Fruit fly (Drosophila melanogaster) whole organism, embryonic: Measurements from ENCODE around the gene CG6724.
A peak's percentile ranks its signal among the peaks of the same experiment; 100 is the strongest.

ENCODE experiments used
- Awh ChIP-seq: fragments of 200-800 bp; sonication (Bioruptor generic); IDR thresholded peaks from 2 replicates; pipeline ENCODE4, ENCODE4 v1.3.6; 2022; ENCODE audit warnings: missing biosample characterization, missing genetic modification characterization
- Bdp1 ChIP-seq: fragments of 200-800 bp; sonication (Bioruptor generic); optimal IDR thresholded peaks from 3 replicates; lab custom pipeline; 2016; ENCODE audit warnings: missing biosample characterization, missing genetic modification characterization
- CG10565 ChIP-seq: fragments of 200-800 bp; sonication (Bioruptor generic); optimal IDR thresholded peaks from 3 replicates; lab custom pipeline; 2016; ENCODE audit warnings: missing biosample characterization, mild to moderate bottlenecking, missing genetic modification characterization
- CG12071 ChIP-seq: fragments of 200-800 bp; sonication (Bioruptor generic); optimal IDR thresholded peaks from 3 replicates; lab custom pipeline; 2018; ENCODE audit warnings: missing biosample characterization, mild to moderate bottlenecking, missing genetic modification characterization
- CG14667 ChIP-seq: fragments of 200-800 bp; sonication (Bioruptor generic); IDR thresholded peaks from 2 replicates; pipeline ENCODE4 v1.3.6; 2022; ENCODE audit warnings: missing biosample characterization, missing genetic modification characterization
- CG15073 ChIP-seq: fragments of 200-800 bp; sonication (Bioruptor generic); optimal IDR thresholded peaks from 2 replicates; lab custom pipeline; 2016; ENCODE audit warnings: missing biosample characterization, missing genetic modification characterization
- CG15269 ChIP-seq: fragments of 200-800 bp; sonication (Bioruptor generic); optimal IDR thresholded peaks from 2 replicates; lab custom pipeline; 2018; ENCODE audit warnings: missing biosample characterization, mild to moderate bottlenecking, missing genetic modification characterization, moderate library complexity
- CG16779 ChIP-seq: fragments of 200-800 bp; sonication (Bioruptor generic); IDR thresholded peaks from 2 replicates; pipeline ENCODE4 v1.3.6; 2022; ENCODE audit warnings: missing biosample characterization, missing genetic modification characterization
- CG2678 ChIP-seq: fragments of 200-800 bp; sonication (Bioruptor generic); optimal IDR thresholded peaks from 3 replicates; lab custom pipeline; 2019; ENCODE audit warnings: missing biosample characterization, mild to moderate bottlenecking, missing genetic modification characterization, moderate library complexity
- CG30403 ChIP-seq: fragments of 200-800 bp; sonication (Bioruptor generic); optimal IDR thresholded peaks from 3 replicates; lab custom pipeline; 2016; ENCODE audit warnings: missing biosample characterization, missing genetic modification characterization
- CG31441 ChIP-seq: fragments of 200-800 bp; sonication (Bioruptor generic); IDR thresholded peaks from 2 replicates; pipeline ENCODE4 v1.3.6; 2022; ENCODE audit warnings: missing biosample characterization, missing genetic modification characterization
- CG4360 ChIP-seq: fragments of 200-800 bp; sonication (Bioruptor generic); IDR thresholded peaks from 2 replicates; pipeline ENCODE4 v1.3.6; 2022; ENCODE audit warnings: missing biosample characterization, missing genetic modification characterization
- CG4820 ChIP-seq: fragments of 200-800 bp; sonication (Bioruptor generic); optimal IDR thresholded peaks from 3 replicates; lab custom pipeline; 2016; ENCODE audit warnings: missing biosample characterization, missing genetic modification characterization
- CG5180 ChIP-seq: fragments of 200-800 bp; sonication (Bioruptor generic); optimal IDR thresholded peaks from 3 replicates; lab custom pipeline; 2017; ENCODE audit warnings: missing biosample characterization, missing genetic modification characterization, mild to moderate bottlenecking, moderate library complexity, missing genetic modification reagents
- CG6254 ChIP-seq: fragments of 200-800 bp; sonication (Bioruptor generic); optimal IDR thresholded peaks from 3 replicates; lab custom pipeline; 2017; ENCODE audit warnings: mild to moderate bottlenecking, missing biosample characterization, missing genetic modification reagents, missing genetic modification characterization
- CG7839 ChIP-seq: fragments of 200-800 bp; sonication (Bioruptor generic); optimal IDR thresholded peaks from 3 replicates; lab custom pipeline; 2018; ENCODE audit warnings: missing biosample characterization, mild to moderate bottlenecking, missing genetic modification characterization, moderate library complexity
- CG7928 ChIP-seq: fragments of 200-800 bp; sonication (Bioruptor generic); optimal IDR thresholded peaks from 2 replicates; lab custom pipeline; 2017; ENCODE audit warnings: missing biosample characterization, mild to moderate bottlenecking, missing genetic modification characterization
- CG8089 ChIP-seq: fragments of 200-800 bp; sonication (Bioruptor generic); optimal IDR thresholded peaks from 3 replicates; lab custom pipeline; 2016; ENCODE audit warnings: missing biosample characterization, missing genetic modification characterization
- CG8359 ChIP-seq: fragments of 200-800 bp; sonication (Bioruptor generic); optimal IDR thresholded peaks from 2 replicates; lab custom pipeline; 2017; ENCODE audit warnings: missing biosample characterization, mild to moderate bottlenecking, missing genetic modification characterization, borderline replicate concordance
- CG8944 ChIP-seq: fragments of 200-800 bp; sonication (Bioruptor generic); optimal IDR thresholded peaks from 3 replicates; lab custom pipeline; 2016; ENCODE audit warnings: missing biosample characterization, missing genetic modification characterization
- D19B ChIP-seq: fragments of 200-800 bp; sonication (Bioruptor generic); optimal IDR thresholded peaks from 2 replicates; lab custom pipeline; 2017; ENCODE audit warnings: missing biosample characterization, mild to moderate bottlenecking, missing genetic modification characterization
- Ets97D ChIP-seq: fragments of 200-800 bp; sonication (Bioruptor generic); optimal IDR thresholded peaks from 3 replicates; lab custom pipeline; 2016; ENCODE audit warnings: missing biosample characterization, missing genetic modification characterization
- MESR4 ChIP-seq: fragments of 200-800 bp; sonication (Bioruptor generic); optimal IDR thresholded peaks from 2 replicates; lab custom pipeline; 2018; ENCODE audit warnings: missing biosample characterization, mild to moderate bottlenecking, missing genetic modification characterization, moderate library complexity
- Myb ChIP-seq: fragments of 200-800 bp; sonication (Bioruptor generic); optimal IDR thresholded peaks from 2 replicates; lab custom pipeline; 2016; ENCODE audit warnings: missing biosample characterization, missing genetic modification characterization
- NC2β ChIP-seq: fragments of 200-800 bp; sonication (Bioruptor generic); optimal IDR thresholded peaks from 2 replicates; lab custom pipeline; 2016; ENCODE audit warnings: missing biosample characterization, missing genetic modification characterization
- Nf-YA ChIP-seq: fragments of 200-800 bp; sonication (Bioruptor generic); IDR thresholded peaks from 2 replicates; pipeline ENCODE4 v1.3.6; 2022; ENCODE audit warnings: missing biosample characterization, missing genetic modification characterization
- Nf-YB ChIP-seq: fragments of 200-800 bp; sonication (Bioruptor generic); optimal IDR thresholded peaks from 3 replicates; lab custom pipeline; 2019; ENCODE audit warnings: missing biosample characterization, mild to moderate bottlenecking, missing genetic modification characterization, moderate library complexity
- NfI ChIP-seq: fragments of 200-800 bp; sonication (Bioruptor generic); optimal IDR thresholded peaks from 3 replicates; lab custom pipeline; 2018; ENCODE audit warnings: missing biosample characterization, mild to moderate bottlenecking, missing genetic modification characterization, moderate library complexity
- PHDP ChIP-seq: fragments of 200-800 bp; sonication (Bioruptor generic); optimal IDR thresholded peaks from 3 replicates; lab custom pipeline; 2018; ENCODE audit warnings: missing biosample characterization, mild to moderate bottlenecking, missing genetic modification characterization, moderate library complexity
- ato ChIP-seq: fragments of 200-800 bp; sonication (Bioruptor generic); IDR thresholded peaks from 2 replicates; pipeline ENCODE4 v1.3.6; 2022; ENCODE audit warnings: missing biosample characterization, missing genetic modification characterization; ENCODE audit not compliant: partially characterized antibody
- bcd ChIP-seq: fragments of 200-800 bp; sonication (Bioruptor generic); optimal IDR thresholded peaks from 2 replicates; lab custom pipeline; 2017; ENCODE audit warnings: missing biosample characterization, mild to moderate bottlenecking, missing genetic modification characterization
- ci ChIP-seq: fragments of 200-800 bp; sonication (Bioruptor generic); IDR thresholded peaks from 3 replicates; pipeline ENCODE4 v1.3.6; 2022; ENCODE audit warnings: missing biosample characterization, missing genetic modification characterization
- croc ChIP-seq: fragments of 200-800 bp; sonication (Bioruptor generic); conservative IDR thresholded peaks from 3 replicates; pipeline ENCODE4 v1.3.6; 2022; ENCODE audit warnings: missing biosample characterization, missing genetic modification characterization
- dan ChIP-seq: fragments of 200-800 bp; sonication (Bioruptor generic); IDR thresholded peaks from 2 replicates; pipeline ENCODE4 v1.3.6; 2022; ENCODE audit warnings: missing biosample characterization, missing genetic modification characterization
- dati ChIP-seq: fragments of 200-800 bp; sonication (Bioruptor generic); IDR thresholded peaks from 2 replicates; pipeline ENCODE4 v1.3.6; 2022; ENCODE audit warnings: missing biosample characterization, missing genetic modification characterization
- grn ChIP-seq: fragments of 200-800 bp; sonication (Bioruptor generic); optimal IDR thresholded peaks from 3 replicates; lab custom pipeline; 2017; ENCODE audit warnings: missing biosample characterization, missing genetic modification characterization
- hkb ChIP-seq, 2 experiments: fragments of 200-800 bp in 1 of 2; fragments of >200 bp in 1 of 2; sonication (Bioruptor generic) in 1 of 2; IDR thresholded peaks in 1 of 2; optimal IDR thresholded peaks in 1 of 2; 2 replicates each; pipeline versions ENCODE4 v1.3.6 to Lab custom; 2017 to 2022; ENCODE audit warnings: missing biosample characterization in 1 of 2, missing genetic modification characterization in 1 of 2
- kni ChIP-seq: fragments of 200-800 bp; sonication (Bioruptor generic); optimal IDR thresholded peaks from 3 replicates; lab custom pipeline; 2017; ENCODE audit warnings: mild to moderate bottlenecking, missing biosample characterization, missing genetic modification reagents, missing genetic modification characterization
- knrl ChIP-seq: fragments of 200-800 bp; sonication (Bioruptor generic); IDR thresholded peaks from 3 replicates; pipeline ENCODE4 v1.3.6; 2022; ENCODE audit warnings: missing biosample characterization, missing genetic modification characterization; ENCODE audit not compliant: partially characterized antibody
- lmd ChIP-seq: fragments of 200-800 bp; sonication (Bioruptor generic); IDR thresholded peaks from 2 replicates; pipeline ENCODE4 v1.3.6; 2022; ENCODE audit warnings: missing biosample characterization, missing genetic modification characterization
- mld ChIP-seq: fragments of 200-800 bp; sonication (Bioruptor generic); IDR thresholded peaks from 3 replicates; pipeline ENCODE4 v1.3.6; 2022; ENCODE audit warnings: missing biosample characterization, missing genetic modification characterization; ENCODE audit not compliant: partially characterized antibody
- ro ChIP-seq: fragments of 200-800 bp; sonication (Bioruptor generic); IDR thresholded peaks from 2 replicates; pipeline ENCODE4 v1.3.6; 2022; ENCODE audit warnings: missing biosample characterization, missing genetic modification characterization
- schlank ChIP-seq: fragments of 200-800 bp; sonication (Bioruptor generic); optimal IDR thresholded peaks from 2 replicates; lab custom pipeline; 2018; ENCODE audit warnings: missing biosample characterization, mild to moderate bottlenecking, missing genetic modification characterization
- scrt ChIP-seq: fragments of 200-800 bp; sonication (Bioruptor generic); optimal IDR thresholded peaks from 2 replicates; lab custom pipeline; 2018; ENCODE audit warnings: missing biosample characterization, mild to moderate bottlenecking, missing genetic modification characterization, moderate library complexity
- slou ChIP-seq: fragments of 200-800 bp; sonication (Bioruptor generic); optimal IDR thresholded peaks from 3 replicates; lab custom pipeline; 2016; ENCODE audit warnings: missing biosample characterization, missing genetic modification characterization
- stwl ChIP-seq: fragments of 200-800 bp; sonication (Bioruptor generic); optimal IDR thresholded peaks from 3 replicates; lab custom pipeline; 2018; ENCODE audit warnings: missing biosample characterization, mild to moderate bottlenecking, missing genetic modification characterization, moderate library complexity
- tin ChIP-seq: fragments of 200-800 bp; sonication (Bioruptor generic); optimal IDR thresholded peaks from 3 replicates; lab custom pipeline; 2016; ENCODE audit warnings: missing biosample characterization, missing genetic modification characterization
- tio ChIP-seq: fragments of 200-800 bp; sonication (Bioruptor generic); optimal IDR thresholded peaks from 2 replicates; lab custom pipeline; 2017; ENCODE audit warnings: missing biosample characterization, missing genetic modification characterization, inconsistent platforms

The CG6724 gene

dm6 chr2L:10736993-10737756 is 32.6 kb downstream of the CG6724 start, which contains the start of the genes Vha16-5 and CG12299 (continued):
- TF ChIP-seq bcd (GFP tag; lab: Kevin White, UChicago) (peak; percentile 72), croc (peak; percentile 70; the same call in 2 of the 3 replicates), CG7839 (no peak), Bdp1 (GFP tag; lab: Kevin White, UChicago) (peak; percentile 81), scrt (no peak), dati (GFP tag; lab: Robert Waterston, UW) (peak; percentile 73), CG12071 (GFP tag; lab: Kevin White, UChicago) (no peak), stwl (tag; lab: Kevin White, UChicago) (peak; percentile 54), knrl (GFP tag; lab: Robert Waterston, UW) (peak; percentile 88), CG6254 (no peak), ci (peak; percentile 97), CG4820 (peak; percentile 82), slou (peak; percentile 57), CG8359 (GFP tag; lab: Kevin White, UChicago) (no peak), CG8089 (GFP tag; lab: Kevin White, UChicago) (peak; percentile 81), D19B (GFP tag; lab: Kevin White, UChicago) (no peak), tin (GFP tag; lab: Kevin White, UChicago) (peak; percentile 96), Nf-YA (peak; percentile 74; the same call in 1 of the 2 replicates), NfI (peak; percentile 81), CG8944 (GFP tag; lab: Kevin White, UChicago) (peak; percentile 82), kni (GFP tag; lab: Kevin White, UChicago) (no peak), ro (peak; percentile 76), PHDP (peak; percentile 83), dan (GFP tag; lab: Robert Waterston, UW) (peak; percentile 72), Myb (GFP tag; lab: Kevin White, UChicago) (peak; percentile 81), Ets97D (GFP tag; lab: Kevin White, UChicago) (peak; percentile 87), CG5180 (GFP tag; lab: Kevin White, UChicago) (no peak), mld (GFP tag; lab: Robert Waterston, UW) (peak; percentile 78), CG14667 (peak; percentile 70), CG4360 (GFP tag; lab: Robert Waterston, UW) (peak; percentile 59; the same call in 1 of the 2 replicates), CG7928 (GFP tag; lab: Kevin White, UChicago) (peak; percentile 30), CG31441 (GFP tag; lab: Robert Waterston, UW) (no peak; the same call in none of the 2 replicates), hkb (optimal IDR thresholded peaks at IDR 0.05; lab: Kevin White, UChicago) (no peak), hkb (GFP tag; IDR thresholded peaks at IDR 0.05; lab: Robert Waterston, UW) (peak; percentile 84), tio (GFP tag; lab: Kevin White, UChicago) (no peak), grn (GFP tag; lab: Kevin White, UChicago) (no peak), CG15073 (GFP tag; lab: Kevin White, UChicago) (no peak), ato (GFP tag; lab: Robert Waterston, UW) (peak; percentile 92), schlank (tag; lab: Kevin White, UChicago) (no peak), CG10565 (GFP tag; lab: Kevin White, UChicago) (no peak), MESR4 (GFP tag; lab: Kevin White, UChicago) (peak; percentile 84), lmd (GFP tag; lab: Robert Waterston, UW) (peak; percentile 92), CG2678 (tag; lab: Kevin White, UChicago) (no peak), NC2β (GFP tag; lab: Kevin White, UChicago) (peak; percentile 85), Awh (GFP tag; lab: Robert Waterston, UW) (peak; percentile 64), Nf-YB (no peak), CG30403 (GFP tag; lab: Kevin White, UChicago) (peak; percentile 93), CG16779 (peak; percentile 86), CG15269 (tag; lab: Kevin White, UChicago) (no peak)
